Fruit fly (Drosophila melanogaster): ENCODE measurements around the gene TfIIS.
A peak's percentile ranks its signal among the peaks of the same experiment; 100 is the strongest.

Gene TfIIS

DNA sequence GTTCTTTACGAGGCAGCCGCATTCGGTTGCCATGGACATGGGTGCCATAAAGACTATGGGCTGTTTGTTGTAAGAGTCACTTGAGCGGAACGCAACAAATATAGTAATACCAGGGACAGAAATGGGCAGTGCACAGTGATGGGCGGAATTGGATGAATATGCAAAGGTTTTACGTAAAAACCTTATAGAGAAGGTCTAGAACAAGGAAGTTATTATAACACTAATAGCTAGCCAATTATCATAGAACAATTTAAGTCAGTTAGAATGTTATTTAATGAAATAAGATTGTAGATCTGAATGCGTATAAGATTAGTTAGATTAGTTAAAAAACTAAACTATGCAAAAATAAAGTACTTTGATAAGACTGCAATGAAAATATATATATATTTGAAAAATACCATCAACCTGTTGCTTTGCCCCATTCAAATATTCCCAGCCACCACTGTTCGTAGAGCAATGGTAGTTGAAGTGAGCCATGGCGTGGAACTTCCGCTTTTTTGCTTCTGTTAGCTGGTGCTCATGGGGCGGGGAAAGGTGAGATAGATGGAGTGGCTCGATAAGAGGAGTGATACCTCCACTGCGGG is 7.7 kb downstream of the TfIIS start:
- no peak for TF ChIP-seq noc (tag; optimal IDR thresholded peaks at IDR 0.05)

DNA sequence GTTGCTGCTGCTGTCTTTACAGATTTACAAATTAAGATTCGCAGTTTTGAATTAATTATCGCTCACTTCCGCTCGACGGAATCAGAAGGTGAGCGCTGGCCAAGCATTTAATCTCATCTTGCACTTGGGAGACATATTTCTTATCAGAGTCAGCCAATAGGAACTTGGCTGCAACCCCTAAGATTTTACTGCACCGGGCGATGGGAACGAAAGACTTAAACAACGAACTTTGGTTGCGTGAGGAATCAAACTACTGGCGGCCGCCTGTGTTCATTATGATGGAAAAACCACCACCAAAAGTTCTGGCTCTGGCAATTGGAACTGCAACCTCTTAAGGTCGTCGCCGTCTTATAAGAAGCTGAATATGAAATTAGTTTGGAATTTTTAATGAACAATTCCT is 16.8 kb downstream of the TfIIS start:
- no peak for TF ChIP-seq noc (tag; optimal IDR thresholded peaks at IDR 0.05)

DNA sequence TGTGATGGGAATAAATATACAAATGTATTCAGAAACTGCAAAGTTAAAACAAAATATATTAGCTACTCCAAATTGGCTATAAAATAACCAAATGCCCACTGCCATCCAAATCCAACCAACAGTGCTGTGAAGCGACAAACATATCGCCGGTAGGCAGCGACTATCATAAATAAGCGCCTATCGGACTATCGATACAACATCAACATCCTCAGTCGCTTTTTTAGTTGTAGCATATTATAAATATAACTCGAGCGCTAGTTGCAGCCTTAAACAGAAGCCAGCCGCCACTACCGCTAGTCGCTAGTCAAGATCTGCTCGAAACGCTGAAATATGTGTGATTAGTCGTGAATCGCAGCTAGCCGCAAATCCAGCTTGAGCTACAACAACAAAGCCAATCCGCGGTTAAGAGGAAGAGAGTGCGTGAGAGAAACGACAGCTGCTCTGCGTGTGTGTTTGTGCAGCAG is 21.2 kb downstream of the TfIIS start:
- no peak for TF ChIP-seq noc (tag; optimal IDR thresholded peaks at IDR 0.05)

DNA sequence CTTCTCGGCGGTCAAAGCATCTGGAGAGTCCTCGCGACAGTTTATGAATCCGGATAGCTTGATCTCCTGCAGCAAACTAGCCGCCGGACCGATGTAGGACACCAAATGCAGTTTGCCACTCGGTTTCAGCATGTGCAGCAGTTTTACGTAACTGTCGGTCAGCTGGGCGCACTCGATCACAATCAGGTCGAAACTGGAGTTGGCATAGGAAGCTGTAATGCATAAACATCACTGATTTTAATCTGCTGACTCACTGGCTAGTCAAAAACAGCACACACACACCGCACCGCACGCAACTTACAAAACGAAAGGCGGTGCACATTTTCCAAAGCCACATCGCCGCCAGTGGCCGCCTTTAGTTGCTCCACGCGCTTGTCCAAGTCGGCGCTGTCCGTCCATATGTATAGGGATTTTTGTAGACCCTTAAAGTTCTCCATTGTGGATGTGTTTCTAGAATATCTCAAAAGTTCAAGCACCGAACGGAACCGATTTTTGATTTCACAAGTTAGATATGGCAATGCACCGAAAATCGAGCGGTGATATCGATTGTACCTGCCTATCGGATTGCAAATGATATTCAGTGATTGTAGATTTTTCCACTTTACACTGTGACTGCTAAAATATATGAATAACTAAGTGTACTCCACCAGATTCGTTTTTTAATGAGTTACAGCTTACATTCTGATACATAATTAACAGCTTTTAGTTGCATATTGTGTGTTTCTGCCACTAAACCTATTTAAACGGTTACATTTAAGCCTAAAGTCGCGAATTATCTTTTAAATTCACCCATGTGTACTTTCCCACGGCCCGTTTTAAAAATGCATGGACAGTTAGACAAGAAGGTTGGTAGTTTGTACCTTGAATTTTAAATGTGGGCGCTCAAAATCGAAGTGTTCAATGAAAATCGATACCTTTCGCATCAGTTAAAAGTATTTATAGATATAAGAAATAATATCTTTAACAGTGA is 21.9 kb downstream of the TfIIS start, which contains the start of gene CIAPIN1:
CIAPIN1 (minus strand) TSS at position 523 of the 970 bp plus-strand sequence.
- no peak for TF ChIP-seq noc (tag; optimal IDR thresholded peaks at IDR 0.05)

DNA sequence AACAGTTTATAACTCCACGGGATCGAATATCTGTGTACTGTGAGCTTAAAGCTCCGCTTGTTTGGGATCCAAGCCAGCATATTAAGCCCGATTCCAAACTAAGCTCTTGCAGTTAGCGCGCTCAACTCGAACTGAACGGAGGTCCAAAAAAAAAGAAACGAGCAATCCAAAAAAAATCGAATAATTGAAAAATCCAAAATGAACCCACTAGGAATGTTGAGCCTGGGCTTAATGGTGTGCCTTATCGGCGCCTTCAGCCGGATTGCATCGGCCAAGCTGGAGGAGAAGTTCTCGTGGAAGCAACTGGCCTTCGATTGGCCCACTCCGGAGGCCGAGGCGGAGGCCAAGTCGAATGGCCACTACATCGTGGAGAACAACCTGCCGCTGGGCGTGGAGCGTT is 25.2 kb downstream of the TfIIS start, which contains the start of gene yellow-c:
yellow-c (plus strand) TSS at position 29 of the 400 bp plus-strand sequence.
- no peak for TF ChIP-seq noc (tag; optimal IDR thresholded peaks at IDR 0.05)

DNA sequence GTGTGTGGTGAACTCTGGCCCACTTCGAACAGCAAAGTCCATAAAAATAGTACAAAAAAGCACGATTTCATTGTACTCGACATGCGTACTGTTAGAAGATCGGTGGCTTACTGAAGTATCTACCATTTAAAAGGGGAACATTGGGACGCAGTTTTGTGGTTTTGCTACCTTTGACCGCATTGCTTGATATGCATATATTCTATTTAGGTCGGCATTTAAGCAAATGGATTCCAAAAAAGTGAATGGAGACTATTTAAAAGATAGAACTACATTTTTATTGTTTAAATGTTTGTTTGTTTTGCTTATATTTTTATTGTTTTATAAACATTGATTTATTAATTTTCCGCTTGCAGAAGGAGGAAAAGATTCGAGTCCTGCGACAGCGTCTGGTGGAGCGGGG is 28.9 kb downstream of the TfIIS start, which contains the start of gene CG31832:
CG31832 (minus strand) TSS at position 101 of the 400 bp plus-strand sequence.
- no peak for TF ChIP-seq noc (tag; optimal IDR thresholded peaks at IDR 0.05)

DNA sequence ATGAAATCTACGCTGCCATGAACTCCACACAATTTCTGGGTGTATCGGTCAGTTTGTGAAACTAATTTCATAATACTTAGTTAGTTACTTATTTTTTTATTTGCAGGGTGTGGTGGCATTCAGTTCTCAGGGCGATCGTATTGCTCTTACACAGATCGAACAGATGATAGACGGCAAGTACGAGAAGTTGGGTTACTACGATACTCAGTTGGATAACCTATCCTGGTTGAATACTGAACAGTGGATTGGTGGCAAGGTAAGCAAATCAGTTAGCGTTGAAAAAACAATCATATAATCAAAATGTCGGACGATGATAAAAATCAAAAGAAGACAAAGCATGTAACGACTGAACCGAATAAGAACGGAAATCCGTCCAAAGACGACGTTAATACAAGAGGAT is 34.0 kb downstream of the TfIIS start, which contains the start of gene CG33310:
CG33310 (plus strand) TSS at position 301 of the 400 bp plus-strand sequence.
- TF ChIP-seq noc (tag; optimal IDR thresholded peaks at IDR 0.05), result no peak

DNA sequence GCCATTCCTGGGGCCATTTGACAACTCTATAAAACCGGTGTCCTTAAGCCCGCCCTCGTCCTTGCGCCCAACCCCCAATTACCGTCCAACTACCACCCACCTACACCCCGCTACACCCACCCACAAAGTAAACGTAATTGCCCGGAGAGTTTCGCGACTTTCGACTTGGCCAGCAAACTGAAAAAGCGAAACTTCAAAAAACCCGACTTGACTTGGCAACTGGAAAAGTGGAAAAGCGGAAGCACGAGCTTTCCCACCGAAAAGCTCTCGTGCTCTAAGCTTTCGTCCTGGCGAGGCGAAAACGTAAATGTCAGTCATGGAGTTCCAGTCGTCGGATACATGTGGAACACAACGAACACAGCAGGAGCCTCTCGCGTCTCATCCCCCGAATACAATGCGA is 44.5 kb downstream of the TfIIS start, which contains the start of gene GABA-B-R1:
GABA-B-R1 (plus strand) TSS at position 301 of the 400 bp plus-strand sequence.
- TF ChIP-seq noc (tag; optimal IDR thresholded peaks at IDR 0.05), result no peak

DNA sequence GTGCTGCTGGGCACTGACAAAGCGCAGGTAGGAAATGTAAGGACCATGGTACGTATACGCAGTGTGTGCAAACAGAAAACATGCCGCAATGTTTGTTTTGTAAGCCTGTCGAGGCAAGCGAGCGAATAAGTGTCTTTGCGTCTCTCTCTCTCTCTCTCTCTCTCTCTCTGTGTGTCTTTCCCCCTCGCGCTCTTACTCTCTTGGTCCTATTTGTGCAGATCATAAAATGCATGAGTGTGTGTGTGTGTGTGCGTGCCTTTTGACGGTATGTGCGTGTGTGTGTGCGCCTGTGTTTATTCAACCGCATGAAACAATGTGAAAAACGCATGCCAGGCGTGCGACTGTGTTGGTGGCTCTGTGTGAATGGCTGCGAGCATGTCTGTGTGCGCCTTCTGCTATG is 47.0 kb downstream of the TfIIS start:
- TF ChIP-seq noc (tag; optimal IDR thresholded peaks at IDR 0.05), result no peak

DNA sequence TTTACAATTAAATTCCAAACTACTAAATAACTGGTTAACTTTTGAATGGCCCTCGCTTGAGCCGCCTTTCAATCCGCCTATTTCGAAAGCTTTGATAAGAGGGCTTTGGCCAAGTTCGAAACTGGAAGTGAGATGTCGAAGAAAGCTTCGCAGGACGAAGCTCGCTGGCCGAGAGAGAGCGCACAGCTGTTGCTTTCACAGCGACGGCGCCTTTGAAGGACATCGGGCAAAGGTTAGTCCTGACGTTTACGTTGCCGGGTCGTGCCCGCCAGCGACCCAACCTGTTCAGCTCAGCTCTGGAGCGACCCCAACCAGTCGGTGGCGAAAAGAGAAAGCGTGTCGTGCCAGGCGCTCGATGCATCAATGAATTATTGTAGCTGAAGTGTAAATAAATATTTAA is 48.8 kb downstream of the TfIIS start:
- TF ChIP-seq noc (tag; optimal IDR thresholded peaks at IDR 0.05), result no peak

DNA sequence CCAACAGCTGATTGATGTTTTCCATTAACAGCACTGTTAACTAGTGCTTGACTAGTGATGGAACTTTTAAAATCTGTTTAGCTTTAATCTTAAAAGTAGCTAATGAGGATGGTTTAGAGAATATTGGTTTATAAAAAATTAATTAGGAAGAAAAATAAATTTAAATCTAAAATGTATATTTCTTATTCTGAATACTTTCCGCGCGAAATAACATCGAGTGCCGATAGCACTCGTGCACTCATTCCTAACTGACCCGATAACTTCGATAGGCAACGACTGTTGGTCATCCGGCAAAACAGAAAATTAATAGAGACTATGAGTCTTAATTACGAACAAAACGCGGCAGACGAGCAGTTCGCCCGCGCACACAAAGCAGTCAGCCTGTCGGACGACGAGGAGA is 50.9 kb downstream of the TfIIS start, which contains the start of the genes THG and Rnmt:
THG (minus strand) TSS at position 22 of the 400 bp plus-strand sequence.
Rnmt (plus strand) TSS at position 237 of the 400 bp plus-strand sequence.
- peak; percentile 76 for TF ChIP-seq noc (tag; optimal IDR thresholded peaks at IDR 0.05)
